Fruit fly (Drosophila melanogaster): ENCODE results near the gene Unc-115a.

- TF ChIP-seq gl (tag; optimal IDR thresholded peaks at IDR 0.05) (no peak), Pif1A (GFP tag; optimal IDR thresholded peaks at IDR 0.05) (no peak), D1 (tag; optimal IDR thresholded peaks at IDR 0.05) (no peak), rn (GFP tag; IDR thresholded peaks at IDR 0.05) (no peak), CG32121 (GFP tag; IDR thresholded peaks at IDR 0.05) (no peak), CG8301 (tag; optimal IDR thresholded peaks at IDR 0.05) (no peak), CG10348 (GFP tag; IDR thresholded peaks at IDR 0.05) (no peak), CG8159 (tag; optimal IDR thresholded peaks at IDR 0.05) (no peak), Pif1B (GFP tag; optimal IDR thresholded peaks at IDR 0.05) (no peak), Snoo (tag; optimal IDR thresholded peaks at IDR 0.05) (no peak), CG13204 (GFP tag; optimal IDR thresholded peaks at IDR 0.05) (no peak), CG4496 (GFP tag; IDR thresholded peaks at IDR 0.05) (no peak), CG34367 (tag; optimal IDR thresholded peaks at IDR 0.05) (no peak)
Observed at dm6 chr3R:9710228-9710627, 5.0 kb upstream of the Unc-115a start.
